Worm (Caenorhabditis elegans) whole organism, L4 larva: ENCODE data around the gene frpr-9.

Source experiments
- D1046.2 ChIP-seq: fragments of 200-800 bp; sonication (Bioruptor generic); IDR thresholded peaks from 2 replicates; pipeline ENCODE4 v1.3.6; 2022; ENCODE audit warnings: missing genetic modification characterization, missing compliant biosample characterization
- F10B5.3 ChIP-seq: sonication (generic microtip); optimal IDR thresholded peaks from 2 replicates; lab custom pipeline; 2016; ENCODE audit warnings: mild to moderate bottlenecking, missing genetic modification characterization, missing compliant biosample characterization
- F44E2.7 ChIP-seq: fragments of 200-800 bp; sonication (Bioruptor generic); IDR thresholded peaks from 2 replicates; pipeline ENCODE4 v2.1.2; 2022; ENCODE audit warnings: missing genetic modification characterization, missing compliant biosample characterization
- F49E8.2 ChIP-seq: sonication (generic microtip); optimal IDR thresholded peaks from 2 replicates; lab custom pipeline; 2016; ENCODE audit warnings: missing compliant biosample characterization, mild to moderate bottlenecking, missing genetic modification characterization, borderline replicate concordance
- T20F7.1 ChIP-seq: fragments of 200-800 bp; sonication (Bioruptor generic); optimal IDR thresholded peaks from 2 replicates; lab custom pipeline; 2018; ENCODE audit warnings: mild to moderate bottlenecking, missing genetic modification characterization, missing compliant biosample characterization
- Y48G9A.11 ChIP-seq: fragments of 200-800 bp; sonication (Bioruptor generic); IDR thresholded peaks from 2 replicates; pipeline ENCODE4 v1.3.6; 2022; ENCODE audit warnings: missing genetic modification reagents, missing genetic modification characterization, missing compliant biosample characterization
- Y75B8A.6 ChIP-seq: fragments of 200-800 bp; sonication (Bioruptor generic); IDR thresholded peaks from 2 replicates; pipeline ENCODE4 v1.3.6; 2022; ENCODE audit warnings: missing genetic modification reagents, missing genetic modification characterization, missing compliant biosample characterization
- ZK546.5 ChIP-seq, 2 experiments: sonication (generic microtip); optimal IDR thresholded peaks; 2 replicates each; lab custom pipeline; 2017; ENCODE audit warnings: missing biosample characterization in 2 of 2, missing genetic modification characterization in 2 of 2
- aha-1 ChIP-seq: fragments of 150-350 bp; peaks from one replicate; lab custom pipeline; 2014; ENCODE audit warnings: missing biosample characterization, missing genetic modification characterization
- ceh-20 ChIP-seq: fragments of 200-800 bp; sonication (Bioruptor generic); IDR thresholded peaks from 2 replicates; pipeline ENCODE4 v1.3.6; 2022; ENCODE audit warnings: missing genetic modification reagents, missing genetic modification characterization, missing compliant biosample characterization
- ceh-28 ChIP-seq: fragments of 150-350 bp; optimal IDR thresholded peaks from 2 replicates; lab custom pipeline; 2014; ENCODE audit warnings: missing biosample characterization, missing genetic modification reagents, missing genetic modification characterization
- ceh-32 ChIP-seq: sonication (generic microtip); optimal IDR thresholded peaks from 2 replicates; lab custom pipeline; 2016; ENCODE audit warnings: mild to moderate bottlenecking, missing genetic modification characterization, missing compliant biosample characterization; ENCODE audit not compliant: poor library complexity
- ceh-62 ChIP-seq: sonication (generic microtip); optimal IDR thresholded peaks from 2 replicates; lab custom pipeline; 2017; ENCODE audit warnings: missing biosample characterization, missing genetic modification characterization
- ceh-82 ChIP-seq: sonication (generic microtip); optimal IDR thresholded peaks from 2 replicates; lab custom pipeline; 2017; ENCODE audit warnings: missing biosample characterization, missing genetic modification characterization
- ces-1 ChIP-seq: fragments of 150-350 bp; sonication (generic microtip); optimal IDR thresholded peaks from 4 replicates; lab custom pipeline; 2014; ENCODE audit warnings: missing biosample characterization, missing genetic modification reagents, missing genetic modification characterization
- ctbp-1 ChIP-seq: fragments of 200-800 bp; sonication (Bioruptor generic); IDR thresholded peaks from 2 replicates; pipeline ENCODE4 v1.3.6; 2022; ENCODE audit warnings: missing genetic modification reagents, missing genetic modification characterization, missing compliant biosample characterization
- daf-12 ChIP-seq: fragments of 150-350 bp; optimal IDR thresholded peaks from 2 replicates; lab custom pipeline; 2014; ENCODE audit warnings: missing biosample characterization, missing genetic modification reagents, missing genetic modification characterization
- dmd-6 ChIP-seq: fragments of 200-800 bp; sonication (Bioruptor generic); IDR thresholded peaks from 2 replicates; pipeline ENCODE4 v1.3.6; 2022; ENCODE audit warnings: missing genetic modification reagents, missing genetic modification characterization, missing compliant biosample characterization
- dmd-9 ChIP-seq: fragments of 200-800 bp; sonication (Bioruptor generic); IDR thresholded peaks from 2 replicates; pipeline ENCODE4 v1.3.6; 2022; ENCODE audit warnings: missing genetic modification reagents, missing genetic modification characterization, missing compliant biosample characterization
- dpl-1 ChIP-seq: fragments of 150-350 bp; optimal IDR thresholded peaks from 2 replicates; lab custom pipeline; 2014; ENCODE audit warnings: missing biosample characterization, missing genetic modification reagents, missing genetic modification characterization
- duxl-1 ChIP-seq: sonication (generic microtip); optimal IDR thresholded peaks from 2 replicates; lab custom pipeline; 2016; ENCODE audit warnings: mild to moderate bottlenecking, missing genetic modification characterization, moderate library complexity, missing compliant biosample characterization; ENCODE audit not compliant: poor library complexity
- egl-27 ChIP-seq: sonication (generic microtip); optimal IDR thresholded peaks from 3 replicates; lab custom pipeline; 2017; ENCODE audit warnings: missing biosample characterization, missing genetic modification reagents, missing genetic modification characterization
- egl-43 ChIP-seq: fragments of 200-800 bp; sonication (Bioruptor generic); IDR thresholded peaks from 2 replicates; pipeline ENCODE4 v1.3.6; 2022; ENCODE audit warnings: missing genetic modification reagents, missing genetic modification characterization, missing compliant biosample characterization
- fkh-10 ChIP-seq: fragments of 150-350 bp; optimal IDR thresholded peaks from 2 replicates; lab custom pipeline; 2014; ENCODE audit warnings: missing biosample characterization, missing genetic modification reagents, missing genetic modification characterization
- fos-1 ChIP-seq: fragments of 150-350 bp; optimal IDR thresholded peaks from 2 replicates; lab custom pipeline; 2014; ENCODE audit warnings: missing biosample characterization, missing genetic modification characterization
- hif-1 ChIP-seq, 2 experiments: sonication (generic microtip); optimal IDR thresholded peaks; 2 replicates each; lab custom pipeline; 2016 to 2017; ENCODE audit warnings: missing compliant biosample characterization in 2 of 2, missing genetic modification characterization in 2 of 2, missing genetic modification reagents in 2 of 2, missing genotype in 2 of 2, mild to moderate bottlenecking in 1 of 2
- hlh-11 ChIP-seq: fragments of 200-800 bp; sonication (Bioruptor generic); optimal IDR thresholded peaks from 2 replicates; lab custom pipeline; 2018; ENCODE audit warnings: mild to moderate bottlenecking, missing genetic modification characterization, missing compliant biosample characterization
- hmg-1.1 ChIP-seq: fragments of 200-800 bp; sonication (Bioruptor generic); IDR thresholded peaks from 2 replicates; pipeline ENCODE4 v1.3.6; 2022; ENCODE audit warnings: missing genetic modification reagents, missing genetic modification characterization, missing compliant biosample characterization
- lim-7 ChIP-seq: fragments of 200-800 bp; sonication (Bioruptor generic); IDR thresholded peaks from 2 replicates; pipeline ENCODE4 v1.3.6; 2022; ENCODE audit warnings: missing genetic modification characterization, missing compliant biosample characterization
- lin-1 ChIP-seq: fragments of 200-800 bp; sonication (Bioruptor generic); IDR thresholded peaks from 2 replicates; pipeline ENCODE4 v1.3.6; 2022; ENCODE audit warnings: missing genetic modification reagents, missing genetic modification characterization, missing compliant biosample characterization
- lin-13 ChIP-seq: fragments of 150-350 bp; optimal IDR thresholded peaks from 2 replicates; lab custom pipeline; 2014; ENCODE audit warnings: missing biosample characterization, missing genetic modification reagents, missing genetic modification characterization
- lin-29 ChIP-seq: fragments of 200-800 bp; sonication (Bioruptor generic); IDR thresholded peaks from 2 replicates; pipeline ENCODE4 v1.3.6; 2022; ENCODE audit warnings: missing genetic modification reagents, missing genetic modification characterization, missing compliant biosample characterization
- lin-38 ChIP-seq: fragments of 200-800 bp; sonication (Bioruptor generic); IDR thresholded peaks from 2 replicates; pipeline ENCODE4 v1.3.6; 2022; ENCODE audit warnings: missing genetic modification reagents, missing genetic modification characterization, missing compliant biosample characterization
- lin-39 ChIP-seq: fragments of 150-350 bp; optimal IDR thresholded peaks from 2 replicates; lab custom pipeline; 2014; ENCODE audit warnings: missing biosample characterization, missing genetic modification reagents, missing genetic modification characterization
- madf-9 ChIP-seq: fragments of 200-800 bp; sonication (Bioruptor generic); conservative IDR thresholded peaks from 2 replicates; pipeline ENCODE4 v1.3.6; 2022; ENCODE audit warnings: missing genetic modification reagents, missing genetic modification characterization, missing compliant biosample characterization
- mdl-1 ChIP-seq, 2 experiments: fragments of 150-350 bp in 1 of 2; sonication (generic microtip) in 1 of 2; optimal IDR thresholded peaks; 2 replicates each; lab custom pipeline; 2014 to 2017; ENCODE audit warnings: missing biosample characterization in 2 of 2, missing genetic modification characterization in 2 of 2
- mxl-3 ChIP-seq: fragments of 200-800 bp; sonication (Bioruptor generic); optimal IDR thresholded peaks from 2 replicates; lab custom pipeline; 2018; ENCODE audit warnings: mild to moderate bottlenecking, missing genetic modification characterization, missing compliant biosample characterization
- nhr-102 ChIP-seq: sonication (generic microtip); optimal IDR thresholded peaks from 2 replicates; lab custom pipeline; 2016; ENCODE audit warnings: mild to moderate bottlenecking, missing genetic modification characterization, moderate library complexity, missing compliant biosample characterization
- nhr-28 ChIP-seq: fragments of 150-350 bp; optimal IDR thresholded peaks from 2 replicates; lab custom pipeline; 2014; ENCODE audit warnings: missing biosample characterization, missing genetic modification characterization
- nhr-41 ChIP-seq: fragments of 200-800 bp; sonication (Bioruptor generic); IDR thresholded peaks from 2 replicates; pipeline ENCODE4 v1.3.6; 2022; ENCODE audit warnings: missing genetic modification reagents, missing genetic modification characterization, missing compliant biosample characterization
- nhr-42 ChIP-seq: fragments of 200-800 bp; sonication (Bioruptor generic); IDR thresholded peaks from 2 replicates; pipeline ENCODE4 v1.3.6; 2022; ENCODE audit warnings: missing genetic modification characterization, missing compliant biosample characterization
- nhr-48 ChIP-seq: sonication (generic microtip); optimal IDR thresholded peaks from 2 replicates; lab custom pipeline; 2016; ENCODE audit warnings: mild to moderate bottlenecking, missing genetic modification characterization, missing compliant biosample characterization
- nhr-77 ChIP-seq: fragments of 150-350 bp; optimal IDR thresholded peaks from 2 replicates; lab custom pipeline; 2014; ENCODE audit warnings: missing biosample characterization, missing genetic modification characterization
- pqm-1 ChIP-seq: sonication (generic microtip); optimal IDR thresholded peaks from 2 replicates; lab custom pipeline; 2017; ENCODE audit warnings: missing biosample characterization, missing genetic modification characterization
- saeg-2 ChIP-seq: fragments of 200-800 bp; sonication (Bioruptor generic); IDR thresholded peaks from 2 replicates; pipeline ENCODE4 v1.3.6; 2022; ENCODE audit warnings: missing genetic modification reagents, missing genetic modification characterization, missing compliant biosample characterization
- set-16 ChIP-seq: fragments of 200-800 bp; sonication (Bioruptor generic); IDR thresholded peaks from 2 replicates; pipeline ENCODE4 v1.3.6; 2022; ENCODE audit warnings: missing genetic modification reagents, missing genetic modification characterization, missing compliant biosample characterization
- spr-1 ChIP-seq: sonication (generic microtip); optimal IDR thresholded peaks from 2 replicates; lab custom pipeline; 2016; ENCODE audit warnings: mild to moderate bottlenecking, missing genetic modification characterization, missing compliant biosample characterization
- tra-1 ChIP-seq: fragments of 200-800 bp; sonication (Bioruptor generic); IDR thresholded peaks from 2 replicates; pipeline ENCODE4 v1.3.6; 2022; ENCODE audit warnings: missing genetic modification reagents, missing genetic modification characterization, missing compliant biosample characterization
- unc-39 ChIP-seq: sonication (generic microtip); optimal IDR thresholded peaks from 2 replicates; lab custom pipeline; 2017; ENCODE audit warnings: missing biosample characterization, missing genetic modification characterization
- unc-62 ChIP-seq, 3 experiments: fragments of 150-350 bp in 1 of 3; sonication (generic microtip); optimal IDR thresholded peaks in 2 of 3; peaks in 1 of 3; 1 replicate in 1 of 3; 2 replicates in 2 of 3; lab custom pipeline; 2014 to 2017; ENCODE audit warnings: missing biosample characterization in 3 of 3, missing genetic modification characterization in 3 of 3, missing genetic modification reagents in 3 of 3, missing genotype in 1 of 3
- zag-1 ChIP-seq: fragments of 150-350 bp; optimal IDR thresholded peaks from 2 replicates; lab custom pipeline; 2014; ENCODE audit warnings: missing biosample characterization, missing genetic modification characterization
- zfp-3 ChIP-seq: fragments of 200-800 bp; sonication (Bioruptor generic); conservative IDR thresholded peaks from 2 replicates; pipeline ENCODE4 v1.3.6; 2022; ENCODE audit warnings: missing genetic modification reagents, missing genetic modification characterization, missing compliant biosample characterization

Gene frpr-9

DNA sequence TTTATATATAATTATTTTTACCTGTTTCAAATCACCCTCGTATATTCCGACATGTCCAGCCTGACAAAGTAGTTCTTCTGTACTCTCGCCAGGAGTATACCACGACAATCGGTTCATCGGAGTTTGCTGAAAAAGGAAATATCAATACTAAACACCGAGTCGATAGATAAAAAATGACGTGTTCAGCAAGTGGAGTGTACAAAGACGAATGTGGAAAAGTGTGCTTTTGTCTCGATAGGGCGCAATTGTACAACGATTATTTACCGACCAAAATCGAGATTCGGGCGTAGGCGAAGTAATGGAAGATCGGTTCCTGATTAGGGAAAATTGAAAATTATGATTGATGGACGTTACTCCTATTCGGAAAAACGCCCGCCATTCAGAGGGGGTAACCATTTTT is 31.3 kb upstream of the frpr-9 start, which contains the start of gene vps-36 (continued):
- no peak for TF ChIP-seq duxl-1 (tag; lab: Kevin White, UChicago)
- TF ChIP-seq dpl-1 (GFP tag; lab: Kevin White, UChicago) = no peak
- no peak for TF ChIP-seq tra-1
- peak; percentile 9 for TF ChIP-seq mxl-3 (GFP tag; lab: Kevin White, UChicago)
- peak; percentile 39 for TF ChIP-seq lin-13
- no peak for TF ChIP-seq unc-39
- peak; percentile 57 for TF ChIP-seq pqm-1
- no peak for TF ChIP-seq zfp-3 (GFP tag; lab: Robert Waterston, UW)
- no peak for TF ChIP-seq spr-1 (tag; lab: Kevin White, UChicago)
- TF ChIP-seq hmg-1.1 = no peak
- no peak for TF ChIP-seq mdl-1 (tag; optimal IDR thresholded peaks at IDR 0.05; lab: Kevin White, UChicago)
- TF ChIP-seq dmd-6 (GFP tag; lab: Robert Waterston, UW) = peak; percentile 77
- no peak for TF ChIP-seq saeg-2
- no peak for TF ChIP-seq dmd-9 (GFP tag; lab: Robert Waterston, UW)
- TF ChIP-seq ceh-82 (tag; lab: Kevin White, UChicago) = no peak
- no peak for TF ChIP-seq lin-1 (GFP tag; lab: Robert Waterston, UW)
- no peak for TF ChIP-seq F10B5.3 (tag; lab: Kevin White, UChicago)
- TF ChIP-seq egl-27 (tag; lab: Kevin White, UChicago) = no peak
- TF ChIP-seq aha-1 = no peak
- no peak for TF ChIP-seq ceh-28
- TF ChIP-seq lin-39 (tag; lab: Kevin White, UChicago) = no peak
- TF ChIP-seq Y75B8A.6 (GFP tag; lab: Robert Waterston, UW) = no peak
- TF ChIP-seq ceh-62 (tag; lab: Kevin White, UChicago) = no peak
- TF ChIP-seq nhr-48 (tag; lab: Kevin White, UChicago) = no peak
- no peak for TF ChIP-seq Y48G9A.11 (GFP tag; lab: Robert Waterston, UW)
- peak; percentile 96 for TF ChIP-seq nhr-28 (tag; lab: Kevin White, UChicago)
- TF ChIP-seq fos-1 (tag; lab: Kevin White, UChicago) = no peak
- peak; percentile 37 for TF ChIP-seq lin-38 (GFP tag; lab: Robert Waterston, UW)
- no peak for TF ChIP-seq ZK546.5 (tag; optimal IDR thresholded peaks at IDR 0.05; lab: Kevin White, UChicago)
- no peak for TF ChIP-seq nhr-102 (tag; lab: Kevin White, UChicago)
- TF ChIP-seq hlh-11 = peak; percentile 59
- TF ChIP-seq ces-1 = no peak
- TF ChIP-seq nhr-77 (tag; lab: Kevin White, UChicago) = peak; percentile 14
- no peak for TF ChIP-seq F49E8.2
- TF ChIP-seq lin-29 (GFP tag; lab: Robert Waterston, UW) = no peak

DNA sequence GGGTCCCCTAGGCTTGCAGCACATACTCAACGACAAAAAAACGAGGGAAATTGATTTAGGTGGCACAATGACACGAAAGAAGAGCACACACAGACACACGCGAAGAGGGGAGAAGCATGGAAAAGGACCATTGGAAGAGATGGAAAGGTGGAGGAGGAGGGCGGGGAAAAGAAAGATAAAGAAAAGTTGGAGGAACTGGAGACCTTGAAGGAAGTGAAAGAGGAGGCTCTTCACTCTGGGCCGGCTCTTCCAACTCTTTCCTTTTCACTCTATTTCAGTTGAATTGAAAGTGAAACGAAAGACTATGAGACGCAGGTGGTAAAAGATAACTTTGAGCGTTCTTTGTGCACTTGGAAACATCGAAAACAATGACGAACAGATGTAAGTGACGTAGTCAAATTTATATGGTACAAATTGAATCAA is 30.4 kb upstream of the frpr-9 start:
- TF ChIP-seq set-16 (GFP tag; lab: Robert Waterston, UW) = peak; percentile 45
- TF ChIP-seq egl-43 (GFP tag; lab: Robert Waterston, UW) = 0 out of 2 replicates have a peak, but pooled peaks have one; percentile 50
- peak; percentile 89 for TF ChIP-seq fkh-10 (GFP tag; lab: Kevin White, UChicago)
- TF ChIP-seq ceh-20 (GFP tag; lab: Robert Waterston, UW) = peak; percentile 56
- no peak for TF ChIP-seq lim-7 (GFP tag; lab: Robert Waterston, UW)
- peak; percentile 84 for TF ChIP-seq ctbp-1 (GFP tag; lab: Robert Waterston, UW)
- TF ChIP-seq unc-62 (GFP tag; optimal IDR thresholded peaks at IDR 0.05 in 1 of 2; lab: Kevin White, UChicago) = no peak
- TF ChIP-seq unc-62 (tag; optimal IDR thresholded peaks at IDR 0.05; lab: Kevin White, UChicago) = no peak
- TF ChIP-seq T20F7.1 = peak; percentile 25
- TF ChIP-seq mdl-1 (tag; optimal IDR thresholded peaks at IDR 0.05; lab: Kevin White, UChicago) = peak in 1 of 2 experiments; percentile 2
- TF ChIP-seq daf-12 = no peak
- peak in 1 of 2 experiments; percentile 66 for TF ChIP-seq hif-1 (tag; optimal IDR thresholded peaks at IDR 0.05; lab: Kevin White, UChicago)
- 0 out of 2 replicates have a peak, but pooled peaks have one; percentile 32 for TF ChIP-seq nhr-41 (GFP tag; lab: Robert Waterston, UW)
- TF ChIP-seq nhr-42 (GFP tag; lab: Robert Waterston, UW) = peak; percentile 65; the same call in 1 of the 2 replicates
- peak; percentile 60 for TF ChIP-seq lin-38 (GFP tag; lab: Robert Waterston, UW)
- no peak for TF ChIP-seq madf-9
- TF ChIP-seq F44E2.7 (GFP tag; lab: Robert Waterston, UW) = no peak
- peak; percentile 12 for TF ChIP-seq zag-1 (tag; lab: Kevin White, UChicago)
- 0 out of 2 replicates have a peak, but pooled peaks have one; percentile 10 for TF ChIP-seq D1046.2 (GFP tag; lab: Robert Waterston, UW)
- TF ChIP-seq ceh-32 (tag; lab: Kevin White, UChicago) = no peak
- peak; percentile 28 for TF ChIP-seq nhr-28 (tag; lab: Kevin White, UChicago)
